Worm (Caenorhabditis elegans): ENCODE measurements around the gene K12H6.6.

The K12H6.6 gene

DNA sequence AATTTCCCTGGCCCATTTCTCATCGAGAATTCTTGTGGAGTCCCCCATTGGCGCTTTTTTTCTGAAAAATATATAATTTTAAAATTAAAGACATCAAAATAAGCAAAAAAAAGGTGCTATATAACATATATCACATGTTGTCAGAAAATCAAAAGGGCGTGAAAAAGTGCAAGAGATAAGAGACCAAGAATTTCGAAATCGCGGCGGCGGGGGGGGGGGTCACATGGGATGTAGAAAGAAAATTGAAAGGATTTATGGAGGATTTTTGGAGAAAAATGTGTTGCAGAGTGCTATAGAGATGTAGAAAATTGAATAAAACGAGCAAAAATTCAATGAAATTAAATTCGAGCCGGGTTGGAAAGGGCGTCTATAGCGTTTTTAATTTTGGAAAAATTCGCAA is at the start of gene K12H6.6:
K12H6.6 (minus strand) TSS at position 61 of the 400 bp plus-strand sequence.
- TF ChIP-seq unc-62 (GFP tag; optimal IDR thresholded peaks at IDR 0.05): no peak

DNA sequence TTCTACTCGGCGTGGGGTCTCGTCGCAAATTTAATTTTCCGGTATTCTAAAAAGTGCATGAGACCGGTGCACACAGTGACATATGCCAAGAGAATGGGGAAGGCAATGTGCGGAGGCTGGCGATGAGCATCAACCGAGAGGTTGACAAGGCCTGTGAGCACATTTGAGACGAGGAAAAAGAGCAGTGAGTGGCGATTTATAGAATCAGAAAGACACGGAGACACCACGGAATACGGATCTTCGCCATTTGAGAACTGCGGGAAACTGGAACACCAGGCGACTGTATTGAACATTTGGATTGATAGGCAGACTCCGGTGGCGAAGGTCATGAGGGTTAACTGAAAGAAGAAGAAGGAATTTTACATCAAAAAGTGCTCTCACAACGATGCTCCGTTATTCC is 47.9 kb upstream of the K12H6.6 start:
- no peak for TF ChIP-seq unc-62 (GFP tag; optimal IDR thresholded peaks at IDR 0.05)

DNA sequence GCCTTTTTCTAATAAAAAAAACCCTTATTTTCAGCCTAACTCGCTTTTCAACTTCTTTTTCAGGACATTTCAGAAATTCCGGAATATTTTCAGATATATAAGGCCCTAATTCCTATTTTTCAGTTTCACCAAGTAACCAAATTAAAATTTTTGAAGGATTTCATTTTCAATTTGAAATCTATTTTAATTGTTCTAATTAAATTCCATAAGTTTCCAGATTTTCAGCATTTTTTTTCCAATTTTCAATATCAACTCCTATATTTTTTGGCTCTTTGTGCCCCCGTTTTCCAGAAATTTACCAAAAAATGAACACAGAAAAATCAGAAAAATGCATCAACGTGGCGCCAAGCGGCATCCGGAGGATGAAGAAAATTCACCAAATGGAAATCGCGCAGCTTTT is 43.8 kb upstream of the K12H6.6 start, which contains the start of gene Y110A2AL.1:
Y110A2AL.1 (plus strand) TSS at position 301 of the 400 bp plus-strand sequence.
- no peak for TF ChIP-seq unc-62 (GFP tag; optimal IDR thresholded peaks at IDR 0.05)

DNA sequence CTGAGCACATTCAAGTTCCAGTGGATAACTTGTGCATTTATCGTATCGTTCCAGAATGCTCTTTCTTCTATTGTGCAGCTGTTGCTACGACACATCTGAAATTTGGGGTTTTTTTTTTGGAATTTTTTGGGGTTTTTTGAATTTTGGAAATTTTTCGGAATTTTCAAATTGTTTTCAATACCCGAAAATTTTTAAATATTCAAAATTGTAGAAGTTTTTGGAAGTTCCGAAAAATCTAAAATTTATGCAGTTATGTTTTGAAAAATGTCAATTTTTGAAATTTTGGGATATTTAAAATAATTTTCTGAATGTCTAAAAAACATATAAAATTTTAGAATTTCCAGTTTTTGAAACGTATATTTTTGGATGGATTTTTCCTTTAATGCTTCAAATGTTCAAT is 40.8 kb upstream of the K12H6.6 start, which contains the start of gene Y110A2AL.10:
Y110A2AL.10 (minus strand) TSS at position 101 of the 400 bp plus-strand sequence.
- TF ChIP-seq unc-62 (GFP tag; optimal IDR thresholded peaks at IDR 0.05): no peak

DNA sequence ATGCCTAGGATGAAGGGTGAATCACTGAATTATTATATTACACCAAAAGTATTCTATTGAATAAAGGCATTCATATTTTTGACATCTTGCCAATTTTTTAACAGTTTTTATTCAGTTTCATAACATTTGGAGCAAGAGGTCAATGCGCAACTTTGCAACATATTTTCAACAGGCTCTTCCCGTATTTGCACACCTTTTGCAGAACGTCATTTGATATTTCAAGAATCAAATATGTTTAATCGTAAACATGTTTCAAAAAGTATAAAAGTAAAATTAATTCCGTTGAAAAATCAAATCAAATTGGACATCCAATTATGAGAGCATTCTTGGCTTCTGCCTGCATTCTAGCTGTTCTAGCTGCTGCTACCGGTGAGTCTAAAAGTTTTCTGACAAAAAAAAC is 36.7 kb upstream of the K12H6.6 start, which contains the start of gene Y110A2AL.2:
Y110A2AL.2 (plus strand) TSS at position 301 of the 400 bp plus-strand sequence.
- TF ChIP-seq unc-62 (GFP tag; optimal IDR thresholded peaks at IDR 0.05): no peak

DNA sequence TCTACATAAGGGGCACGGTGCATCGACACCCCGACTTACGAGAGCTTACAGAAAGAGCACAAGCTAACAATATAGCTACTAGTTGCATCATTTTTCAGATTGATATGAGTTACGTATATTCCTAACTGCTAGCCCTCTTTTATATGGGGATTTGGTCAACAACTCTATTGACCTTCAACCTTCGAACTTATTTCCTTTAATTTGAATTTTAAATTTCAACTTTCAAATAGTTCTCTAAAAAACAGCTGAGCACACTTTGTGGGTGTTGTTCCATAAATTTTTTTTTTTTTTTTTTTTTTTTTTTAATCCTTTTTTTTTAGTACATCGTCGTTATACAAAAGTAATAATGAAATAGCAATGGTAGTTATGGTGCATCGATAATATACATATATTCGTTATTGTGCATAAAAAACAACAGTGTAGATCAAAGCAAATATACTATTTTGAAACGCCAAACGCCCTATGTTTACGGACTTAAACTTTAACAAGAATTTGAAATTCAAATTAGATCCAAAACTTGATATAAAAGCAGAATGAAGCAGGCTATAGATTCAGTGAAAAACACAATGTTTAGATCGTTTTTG is 35.6 kb upstream of the K12H6.6 start, which contains the start of the genes Y110A2AL.9 and Y110A2AL.3:
Y110A2AL.9 (minus strand) TSS at position 101 of the 584 bp plus-strand sequence.
Y110A2AL.3 (plus strand) TSS at position 534 of the 584 bp plus-strand sequence.
- no peak for TF ChIP-seq unc-62 (GFP tag; optimal IDR thresholded peaks at IDR 0.05)

DNA sequence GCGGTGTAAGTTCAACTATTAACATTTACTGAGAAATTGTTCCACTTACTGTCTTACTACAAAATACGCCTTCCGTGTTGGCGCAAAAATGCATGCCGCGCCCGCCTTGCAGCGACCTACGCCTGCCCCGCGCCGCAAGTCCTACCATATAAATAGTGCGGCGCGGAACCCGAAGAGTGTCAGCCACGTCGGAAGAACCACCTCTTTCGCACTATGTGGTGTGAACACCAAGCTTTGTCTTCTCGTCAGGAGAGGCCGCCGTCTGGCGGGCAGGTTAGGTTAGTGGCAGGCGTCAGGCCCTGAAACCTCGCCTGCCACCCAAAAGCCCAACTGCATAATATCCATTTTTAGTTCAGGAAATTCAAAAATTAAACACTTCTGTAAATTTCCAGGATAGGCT is 34.3 kb upstream of the K12H6.6 start:
- TF ChIP-seq unc-62 (GFP tag; optimal IDR thresholded peaks at IDR 0.05): no peak

DNA sequence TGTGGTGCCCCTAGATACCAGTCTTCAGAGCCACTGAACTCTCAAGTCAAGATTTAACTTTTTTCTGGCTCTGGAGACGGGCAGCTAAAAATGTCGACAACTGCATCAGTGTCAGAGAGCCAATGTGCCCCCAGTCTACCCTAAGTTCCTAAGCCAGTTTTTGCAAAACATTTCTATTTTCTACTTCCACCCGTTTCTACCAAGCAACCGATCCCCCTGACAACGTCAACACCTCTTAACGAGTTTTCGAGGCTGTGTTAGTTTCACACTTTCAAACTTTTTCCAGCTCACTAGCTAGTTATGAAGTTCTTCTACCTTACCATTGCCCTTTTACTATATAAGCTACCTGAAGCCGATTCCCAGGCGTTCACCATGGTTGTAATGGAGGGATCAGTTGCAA is 33.2 kb upstream of the K12H6.6 start, which contains the start of gene Y110A2AL.5:
Y110A2AL.5 (plus strand) TSS at position 301 of the 400 bp plus-strand sequence.
- no peak for TF ChIP-seq unc-62 (GFP tag; optimal IDR thresholded peaks at IDR 0.05)

DNA sequence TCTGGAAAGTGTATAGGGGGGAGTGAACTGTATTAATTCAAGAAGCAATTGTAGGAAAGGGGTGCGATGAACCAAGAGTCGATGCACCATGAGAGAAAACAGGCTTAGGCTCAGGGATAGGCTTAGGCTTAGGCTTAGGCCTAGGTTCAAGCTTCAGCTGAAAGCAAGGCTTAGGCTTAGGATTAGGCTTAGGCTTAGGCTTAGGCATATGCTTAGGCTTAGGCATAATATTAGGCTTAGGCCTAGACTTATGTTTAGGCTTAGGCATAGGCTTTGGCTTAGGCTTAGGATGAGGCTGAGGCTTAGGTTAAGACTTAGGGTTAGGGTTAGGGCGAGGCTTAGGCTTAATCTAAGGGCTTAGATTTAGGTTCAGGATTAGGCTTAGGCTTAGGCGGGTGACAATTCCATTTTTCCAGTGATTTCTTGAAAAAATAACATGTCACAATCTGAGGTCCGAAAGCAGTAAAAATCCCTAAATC is 31.6 kb upstream of the K12H6.6 start:
- TF ChIP-seq unc-62 (GFP tag; optimal IDR thresholded peaks at IDR 0.05): no peak

DNA sequence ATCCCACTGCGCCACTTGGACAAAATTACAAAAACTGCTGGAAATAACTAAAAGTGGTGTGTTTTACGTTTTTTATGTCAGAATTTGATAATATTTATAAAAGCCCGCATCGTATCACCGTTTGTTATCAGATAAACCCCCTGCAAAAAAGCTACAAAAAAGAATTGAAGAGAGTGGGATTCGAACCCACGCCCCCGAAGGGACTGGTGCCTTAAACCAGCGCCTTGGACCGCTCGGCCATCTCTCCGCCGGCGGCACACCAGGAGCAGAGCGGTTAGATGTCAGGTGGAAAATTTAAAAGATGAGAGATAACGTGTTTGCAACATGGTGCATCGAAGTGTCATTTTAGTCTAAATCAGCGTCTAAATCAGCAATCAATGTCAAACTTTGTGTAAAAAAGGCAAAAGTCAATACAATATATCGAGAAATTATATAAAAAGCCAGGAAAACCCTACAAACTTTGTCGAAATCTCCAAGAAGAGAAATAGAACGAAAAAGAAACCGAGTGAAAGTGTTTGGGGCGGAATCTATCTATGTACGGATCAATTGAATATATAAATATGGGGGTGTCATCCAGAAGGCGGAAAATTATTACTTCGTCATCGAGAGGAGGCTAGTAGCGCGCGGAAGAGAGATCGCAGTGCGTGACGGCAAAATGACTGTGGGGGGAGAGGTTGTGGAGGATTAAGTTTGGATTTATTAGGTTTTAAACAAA is 30.5 kb upstream of the K12H6.6 start:
- TF ChIP-seq unc-62 (GFP tag; optimal IDR thresholded peaks at IDR 0.05): no peak

DNA sequence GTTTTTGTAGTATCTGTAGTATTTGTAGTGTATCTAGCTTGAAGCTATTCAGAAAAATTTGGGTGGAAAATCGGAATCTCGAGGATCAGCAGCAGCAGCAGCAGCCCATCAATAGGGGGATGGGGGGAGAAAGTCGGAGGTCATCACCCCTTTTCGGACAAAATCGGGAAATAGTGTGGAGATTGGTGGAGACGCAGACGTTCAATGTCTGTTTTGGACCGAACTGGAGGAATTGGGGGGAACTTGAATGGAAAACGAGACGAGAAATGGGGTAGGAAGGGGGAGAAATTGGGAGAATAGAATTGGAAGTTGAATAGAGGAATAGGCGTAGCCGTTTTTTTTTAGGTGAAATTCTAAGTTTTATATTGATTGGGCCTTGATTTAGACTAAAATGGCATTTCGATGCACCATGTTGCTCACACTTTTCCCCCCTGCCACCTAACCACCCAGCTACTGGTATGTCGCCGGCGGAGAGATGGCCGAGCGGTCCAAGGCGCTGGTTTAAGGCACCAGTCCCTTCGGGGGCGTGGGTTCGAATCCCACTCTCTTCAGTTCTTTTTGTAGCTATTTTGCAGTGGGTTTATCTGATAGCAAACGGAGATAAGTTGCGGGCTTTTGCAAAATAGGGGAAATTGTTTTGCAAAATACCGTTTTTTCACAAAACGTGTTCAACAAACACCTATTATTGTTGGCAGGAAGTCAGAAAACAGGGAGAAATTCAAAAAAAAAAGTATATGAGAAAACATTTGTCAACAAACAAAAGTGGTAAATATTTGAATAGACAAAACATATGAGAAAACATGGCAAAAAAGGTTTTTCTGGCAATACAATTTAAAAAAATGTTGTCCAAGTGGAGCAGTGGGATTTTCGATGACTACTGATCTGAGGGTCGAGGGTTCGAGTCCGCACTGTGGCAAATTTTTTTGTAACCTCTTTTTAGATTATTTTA is 29.1 kb upstream of the K12H6.6 start:
- no peak for TF ChIP-seq unc-62 (GFP tag; optimal IDR thresholded peaks at IDR 0.05)

DNA sequence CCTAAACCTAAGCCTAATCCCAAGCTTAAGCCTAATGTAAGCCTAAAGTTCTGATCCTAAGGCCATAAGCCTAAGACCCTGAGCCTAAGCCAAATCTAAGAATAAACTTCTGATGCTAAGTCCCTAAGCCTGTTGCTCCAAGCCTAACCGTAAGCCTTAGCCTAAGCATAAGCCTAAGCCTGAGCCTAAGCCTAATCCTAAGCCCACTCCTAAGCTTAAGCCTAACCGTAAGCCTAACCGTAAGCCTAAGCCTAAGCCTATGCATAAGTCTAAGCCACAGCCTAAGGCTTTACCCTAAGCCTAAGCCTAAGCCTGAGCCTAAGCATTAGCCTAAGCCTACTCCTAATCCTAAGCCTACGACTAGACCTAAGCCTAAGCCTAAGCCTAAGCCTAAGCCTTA is 28.3 kb upstream of the K12H6.6 start:
- no peak for TF ChIP-seq unc-62 (GFP tag; optimal IDR thresholded peaks at IDR 0.05)

DNA sequence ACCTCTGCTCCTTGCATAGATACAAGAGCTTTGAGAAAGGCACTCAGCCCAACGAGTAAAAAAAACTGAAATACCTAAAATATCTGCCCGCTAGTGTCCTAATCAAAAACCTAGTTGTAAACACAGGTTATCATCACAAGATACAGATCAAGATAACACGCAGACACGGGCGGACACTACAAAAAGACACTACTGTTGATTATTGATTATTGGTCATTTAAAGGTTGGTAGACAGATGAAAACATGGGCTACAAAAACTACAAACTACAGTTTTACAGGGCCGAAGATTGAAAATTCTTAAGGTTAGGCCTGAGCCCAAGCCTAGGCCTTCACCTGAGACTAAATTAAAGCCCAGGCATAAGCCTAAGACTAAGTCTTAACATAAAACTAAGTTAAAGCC is 27.8 kb upstream of the K12H6.6 start:
- TF ChIP-seq unc-62 (GFP tag; optimal IDR thresholded peaks at IDR 0.05): no peak

DNA sequence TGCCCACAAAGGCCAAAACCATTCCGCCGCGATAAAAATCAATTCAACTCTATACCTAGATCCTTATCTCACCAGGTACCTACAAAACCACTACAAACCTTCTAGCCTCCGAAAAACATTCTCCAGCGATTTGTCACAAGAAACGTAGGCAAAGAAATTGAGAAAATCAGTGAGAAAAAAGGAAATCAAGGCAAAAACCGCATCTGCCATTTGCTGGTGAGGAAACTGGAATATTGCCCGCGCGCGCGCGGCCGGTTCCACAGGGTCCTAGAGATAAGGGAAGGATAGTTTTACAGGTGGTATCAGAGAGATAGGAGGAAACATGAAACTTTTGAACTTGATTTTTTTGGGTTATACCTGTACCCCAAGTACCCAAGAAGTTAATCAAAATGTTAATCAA is 26.5 kb upstream of the K12H6.6 start:
- TF ChIP-seq unc-62 (GFP tag; optimal IDR thresholded peaks at IDR 0.05): no peak

DNA sequence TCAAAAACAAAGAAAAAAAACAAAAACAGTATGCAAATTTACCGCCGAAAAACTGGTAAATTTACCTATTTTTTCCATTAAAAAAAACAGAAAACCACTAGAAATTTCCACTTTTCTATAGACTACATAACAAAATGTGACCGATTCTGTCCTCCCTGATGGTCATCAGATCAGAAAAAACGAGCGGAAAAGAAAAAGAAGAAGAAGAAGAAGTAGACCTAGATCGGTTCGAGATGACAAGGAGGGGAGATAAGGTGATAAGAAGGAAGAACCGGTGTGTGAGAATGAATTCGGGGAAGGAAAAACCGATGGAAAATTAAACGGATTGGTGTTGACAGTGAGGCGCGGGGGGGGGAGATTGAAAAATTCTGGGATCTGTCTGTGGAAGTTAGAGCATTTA is 25.1 kb upstream of the K12H6.6 start:
- no peak for TF ChIP-seq unc-62 (GFP tag; optimal IDR thresholded peaks at IDR 0.05)

DNA sequence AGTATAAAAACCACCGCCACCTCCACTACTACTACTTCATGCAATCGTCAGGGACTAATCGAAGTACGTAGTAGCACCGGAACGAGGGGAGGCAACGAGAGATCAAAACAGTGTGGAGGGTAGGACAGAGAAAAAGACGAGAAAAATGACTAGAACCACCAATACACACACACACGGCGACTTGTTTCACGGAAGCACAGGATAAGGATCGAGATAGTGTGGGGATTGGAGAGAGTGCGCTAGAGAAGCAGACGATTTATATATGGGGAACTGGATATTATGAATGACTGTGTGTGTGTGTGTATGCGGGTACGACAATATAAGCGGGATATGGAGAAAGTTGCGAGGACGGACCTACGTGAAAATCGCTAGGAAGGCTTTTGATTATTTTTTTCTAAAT is 23.8 kb upstream of the K12H6.6 start:
- TF ChIP-seq unc-62 (GFP tag; optimal IDR thresholded peaks at IDR 0.05): no peak
